Worm (Caenorhabditis elegans) whole organism, midembryonic: ENCODE data around the gene C54G7.1.

Source experiments
- T22C8.4 ChIP-seq: fragments of 200-800 bp; sonication (Bioruptor generic); IDR thresholded peaks from 2 replicates; pipeline ENCODE4 v1.3.6; 2022; ENCODE audit warnings: missing genetic modification characterization, missing compliant biosample characterization
- cog-1 ChIP-seq: sonication (generic microtip); optimal IDR thresholded peaks from 2 replicates; lab custom pipeline; 2016; ENCODE audit warnings: missing genetic modification characterization, missing compliant biosample characterization
- ref-1 ChIP-seq: fragments of 200-800 bp; sonication (Bioruptor generic); conservative IDR thresholded peaks from 2 replicates; pipeline ENCODE4 v1.3.6; 2022; ENCODE audit warnings: missing genetic modification reagents, missing genetic modification characterization, missing compliant biosample characterization
- tab-1 ChIP-seq: fragments of 200-800 bp; sonication (Bioruptor generic); IDR thresholded peaks from 2 replicates; pipeline ENCODE4 v1.3.6; 2022; ENCODE audit warnings: missing genetic modification characterization, missing compliant biosample characterization
- ztf-29 ChIP-seq: fragments of 200-800 bp; sonication (Bioruptor generic); IDR thresholded peaks from 2 replicates; pipeline ENCODE4 v1.3.6; 2022; ENCODE audit warnings: missing genetic modification reagents, missing genetic modification characterization, missing compliant biosample characterization

DNA sequence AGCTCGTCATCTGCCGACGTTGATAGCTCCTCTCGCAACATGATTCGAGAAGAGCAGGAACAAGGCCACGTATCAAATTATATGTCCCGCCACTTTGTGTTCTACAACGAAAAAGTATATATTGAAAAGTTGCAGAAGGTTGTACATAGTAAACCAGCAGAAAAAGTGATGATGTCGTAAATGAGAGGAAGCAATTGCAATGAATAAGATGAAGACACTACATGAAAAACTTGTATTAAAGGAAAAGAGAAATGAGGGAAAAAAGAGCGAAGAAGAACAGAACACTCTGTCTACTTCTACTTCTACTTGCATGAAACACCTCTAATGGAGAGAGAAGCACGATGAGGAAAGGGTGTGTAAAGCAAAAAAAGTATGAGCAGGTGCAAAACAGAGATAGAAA, 38.6 kb upstream of the C54G7.1 start, which contains the start of gene T23F2.2:
- no peak for TF ChIP-seq cog-1 (tag; lab: Kevin White, UChicago)
- TF ChIP-seq tab-1, result no peak
- no peak for TF ChIP-seq ztf-29 (GFP tag; lab: Robert Waterston, UW)
- no peak for TF ChIP-seq T22C8.4
- no peak for TF ChIP-seq ref-1 (GFP tag; lab: Robert Waterston, UW)
